Fruit fly (Drosophila melanogaster) whole organism, prepupa: ENCODE measurements around the gene CG33630.

Experiments
- CG16779 ChIP-seq: fragments of 200-800 bp; sonication (Bioruptor generic); optimal IDR thresholded peaks from 3 replicates; lab custom pipeline; 2017; ENCODE audit warnings: missing biosample characterization, mild to moderate bottlenecking, missing genetic modification characterization
- CG34406 ChIP-seq: fragments of 200-800 bp; sonication (Bioruptor generic); optimal IDR thresholded peaks from 3 replicates; lab custom pipeline; 2016; ENCODE audit warnings: missing biosample characterization, missing genetic modification characterization
- CG6276 ChIP-seq: fragments of 200-800 bp; sonication (Bioruptor generic); optimal IDR thresholded peaks from 2 replicates; lab custom pipeline; 2017; ENCODE audit warnings: missing biosample characterization, mild to moderate bottlenecking, missing genetic modification characterization
- CG6792 ChIP-seq: fragments of 200-800 bp; sonication (Bioruptor generic); optimal IDR thresholded peaks from 3 replicates; lab custom pipeline; 2016; ENCODE audit warnings: missing biosample characterization, missing genetic modification characterization
- CG6854 ChIP-seq: fragments of 200-800 bp; sonication (Bioruptor generic); optimal IDR thresholded peaks from 2 replicates; lab custom pipeline; 2017; ENCODE audit warnings: missing biosample characterization, mild to moderate bottlenecking, missing genetic modification characterization
- CG7368 ChIP-seq: fragments of 200-800 bp; sonication (Bioruptor generic); optimal IDR thresholded peaks from 3 replicates; lab custom pipeline; 2016; ENCODE audit warnings: missing biosample characterization, missing genetic modification characterization
- Lpt ChIP-seq: fragments of 200-800 bp; sonication (Bioruptor generic); optimal IDR thresholded peaks from 3 replicates; lab custom pipeline; 2016; ENCODE audit warnings: missing biosample characterization, missing genetic modification characterization
- Sox102F ChIP-seq: fragments of 200-800 bp; sonication (Bioruptor generic); optimal IDR thresholded peaks from 2 replicates; lab custom pipeline; 2016; ENCODE audit warnings: missing biosample characterization, mild to moderate bottlenecking, missing genetic modification characterization
- achi ChIP-seq: fragments of 200-800 bp; sonication (Bioruptor generic); optimal IDR thresholded peaks from 3 replicates; lab custom pipeline; 2016; ENCODE audit warnings: missing biosample characterization, missing genetic modification characterization
- fd85E ChIP-seq: fragments of 200-800 bp; sonication (Bioruptor generic); optimal IDR thresholded peaks from 3 replicates; lab custom pipeline; 2016; ENCODE audit warnings: missing biosample characterization, missing genetic modification characterization
- fkh ChIP-seq: fragments of 200-800 bp; sonication (Bioruptor generic); optimal IDR thresholded peaks from 3 replicates; lab custom pipeline; 2017; ENCODE audit warnings: missing biosample characterization, mild to moderate bottlenecking, missing genetic modification characterization, moderate library complexity
- svp ChIP-seq: fragments of 200-800 bp; sonication (Bioruptor generic); peaks from one replicate; lab custom pipeline; 2016; ENCODE audit warnings: missing biosample characterization, missing genetic modification characterization
- vri ChIP-seq: fragments of 200-800 bp; sonication (Bioruptor generic); optimal IDR thresholded peaks from 3 replicates; lab custom pipeline; 2016; ENCODE audit warnings: missing biosample characterization, mild to moderate bottlenecking, missing genetic modification characterization

DNA sequence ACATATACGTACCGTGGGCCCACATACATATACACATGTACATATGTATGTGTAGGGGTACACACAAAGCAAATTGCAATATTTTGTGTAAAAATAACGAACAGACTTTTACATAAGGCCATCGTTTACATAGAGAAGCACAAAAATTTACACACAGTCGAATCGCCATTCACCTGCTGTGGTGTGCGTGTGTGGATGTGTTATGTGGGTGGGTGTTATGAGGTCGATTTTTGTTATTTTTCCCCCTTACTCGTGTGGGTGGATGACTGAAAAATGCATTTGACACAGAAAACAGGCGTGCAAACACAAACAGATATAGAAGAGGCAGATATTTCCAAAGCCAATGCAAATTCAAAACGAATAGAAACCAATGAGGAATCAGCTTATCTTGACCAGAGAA is 32.6 kb downstream of the CG33630 start:
- no peak for TF ChIP-seq vri (GFP tag; lab: Kevin White, UChicago)
- TF ChIP-seq fd85E (GFP tag; lab: Kevin White, UChicago): no peak
- TF ChIP-seq CG16779 (tag; lab: Kevin White, UChicago): no peak
- no peak for TF ChIP-seq CG6854
- TF ChIP-seq Sox102F (GFP tag; lab: Kevin White, UChicago): no peak
- no peak for TF ChIP-seq CG6792
- no peak for TF ChIP-seq CG34406 (GFP tag; lab: Kevin White, UChicago)
- TF ChIP-seq CG7368 (GFP tag; lab: Kevin White, UChicago): no peak
- no peak for TF ChIP-seq Lpt (GFP tag; lab: Kevin White, UChicago)
- TF ChIP-seq fkh: no peak
- no peak for TF ChIP-seq CG6276 (GFP tag; lab: Kevin White, UChicago)
- no peak for TF ChIP-seq achi (GFP tag; lab: Kevin White, UChicago)
- TF ChIP-seq svp: no peak
